Fruit fly (Drosophila melanogaster): ENCODE measurements around the gene dsh.

Gene dsh

DNA sequence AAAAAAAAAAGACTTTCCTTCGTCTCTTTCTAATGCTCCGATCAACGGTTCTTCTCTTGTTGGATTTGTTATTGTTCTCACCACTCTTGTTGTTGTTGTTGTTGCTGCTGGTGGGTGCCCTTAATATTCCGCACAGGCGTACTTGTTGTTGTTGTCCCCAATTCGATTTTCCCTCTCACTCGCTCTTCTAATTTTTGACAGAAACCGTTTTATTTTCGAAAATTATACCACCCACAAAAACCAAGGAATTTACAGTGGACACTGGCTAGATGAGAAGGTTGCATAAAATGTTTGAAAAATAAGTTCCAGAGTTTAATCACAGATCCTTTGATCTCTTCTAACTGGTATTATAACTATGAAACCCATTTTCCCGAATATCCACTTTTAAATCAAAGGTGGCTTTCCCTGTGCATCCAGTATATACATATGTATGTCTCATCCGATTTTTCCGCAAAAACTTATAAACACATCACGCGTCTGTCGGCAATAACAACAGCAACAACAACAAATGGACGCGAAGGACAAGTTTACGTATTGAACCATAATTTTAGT, 35.8 kb downstream of the dsh start:
- TF ChIP-seq Dll (optimal IDR thresholded peaks at IDR 0.05) (no peak), EcR (GFP tag; optimal IDR thresholded peaks at IDR 0.05) (no peak), usp (GFP tag; optimal IDR thresholded peaks at IDR 0.05) (no peak), pan (optimal IDR thresholded peaks at IDR 0.05) (no peak), psq (optimal IDR thresholded peaks at IDR 0.05) (no peak), CG8478 (optimal IDR thresholded peaks at IDR 0.05) (no peak)

dm6 chrX:11393003-11393620, 37.4 kb downstream of the dsh start:
- no peak for TF ChIP-seq CG8478 (optimal IDR thresholded peaks at IDR 0.05)
- TF ChIP-seq Dll (optimal IDR thresholded peaks at IDR 0.05), result no peak
- TF ChIP-seq pan (optimal IDR thresholded peaks at IDR 0.05), result no peak
- no peak for TF ChIP-seq usp (GFP tag; optimal IDR thresholded peaks at IDR 0.05)
- TF ChIP-seq EcR (GFP tag; optimal IDR thresholded peaks at IDR 0.05), result no peak
- TF ChIP-seq psq (optimal IDR thresholded peaks at IDR 0.05), result no peak

DNA sequence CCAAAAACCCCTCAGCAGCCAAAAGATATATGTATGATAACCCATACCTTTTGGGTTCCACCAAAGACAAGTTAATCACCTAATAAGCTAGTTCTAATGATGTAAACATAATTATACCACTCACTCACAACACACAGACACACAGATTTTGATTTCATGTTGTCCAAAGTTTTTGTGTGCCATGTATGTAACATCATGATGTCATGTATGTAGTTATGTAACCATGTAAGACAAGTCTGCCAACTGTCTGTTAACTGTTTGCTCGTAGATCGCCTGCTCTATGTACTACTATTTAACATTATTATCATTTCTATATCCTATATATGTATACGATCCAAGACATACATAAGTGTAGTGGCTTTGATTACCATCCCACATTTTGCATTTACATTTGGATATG, 48.6 kb downstream of the dsh start:
- no peak for TF ChIP-seq Dll (optimal IDR thresholded peaks at IDR 0.05)
- no peak for TF ChIP-seq usp (GFP tag; optimal IDR thresholded peaks at IDR 0.05)
